Worm (Caenorhabditis elegans): Measurements from ENCODE around the gene tat-6.

Gene tat-6

ce11 chrV:3128803-3129202 is at the start of gene tat-6:
tat-6 (plus strand) TSS chrV:3129103.
- TF ChIP-seq mbf-1 (tag; optimal IDR thresholded peaks at IDR 0.05) (no peak), ZK546.5 (tag; optimal IDR thresholded peaks at IDR 0.05) (no peak), lin-13 (GFP tag; optimal IDR thresholded peaks at IDR 0.05) (no peak), unc-39 (tag; optimal IDR thresholded peaks at IDR 0.05) (no peak), zag-1 (tag; optimal IDR thresholded peaks at IDR 0.05) (no peak)

- TF ChIP-seq R02D3.7 (tag; optimal IDR thresholded peaks at IDR 0.05) (no peak), mbf-1 (tag; optimal IDR thresholded peaks at IDR 0.05) (no peak), egl-27 (tag; optimal IDR thresholded peaks at IDR 0.05) (no peak), fos-1 (tag; optimal IDR thresholded peaks at IDR 0.05) (no peak), skn-1 (tag; optimal IDR thresholded peaks at IDR 0.05) (no peak), nhr-77 (tag; optimal IDR thresholded peaks at IDR 0.05) (no peak), nhr-12 (tag; optimal IDR thresholded peaks at IDR 0.05) (no peak), ztf-1 (GFP tag; conservative IDR thresholded peaks at IDR 0.05) (no peak), Y55F3AM.14 (GFP tag; optimal IDR thresholded peaks at IDR 0.05) (no peak), lin-13 (GFP tag; optimal IDR thresholded peaks at IDR 0.05) (no peak), dmd-4 (tag; optimal IDR thresholded peaks at IDR 0.05) (no peak), C34F6.9 (tag; optimal IDR thresholded peaks at IDR 0.05) (no peak), sma-3 (GFP tag; optimal IDR thresholded peaks at IDR 0.05) (no peak), nhr-23 (tag; optimal IDR thresholded peaks at IDR 0.05) (no peak), alr-1 (tag; optimal IDR thresholded peaks at IDR 0.05) (no peak), nhr-10 (tag; optimal IDR thresholded peaks at IDR 0.05) (no peak), ZK546.5 (tag; optimal IDR thresholded peaks at IDR 0.05) (no peak), nhr-11 (tag; optimal IDR thresholded peaks at IDR 0.05) (no peak), elt-1 (tag; optimal IDR thresholded peaks at IDR 0.05) (no peak), nhr-21 (tag; optimal IDR thresholded peaks at IDR 0.05) (no peak)
Measured at ce11 chrV:3080792-3081191, 48.1 kb upstream of the tat-6 start, which contains the start of gene srt-5. srt-5 (minus strand) TSS chrV:3080892.

- TF ChIP-seq peb-1 (tag; optimal IDR thresholded peaks at IDR 0.05) (no peak), egl-27 (tag; optimal IDR thresholded peaks at IDR 0.05) (no peak), C34F6.9 (tag; optimal IDR thresholded peaks at IDR 0.05) (no peak)
Measured at ce11 chrV:3081471-3081870, 47.4 kb upstream of the tat-6 start, which contains the start of gene srt-7. srt-7 (plus strand) TSS chrV:3081771.

- no peak for TF ChIP-seq alr-1 (tag; optimal IDR thresholded peaks at IDR 0.05)
- no peak for TF ChIP-seq ztf-4 (tag; optimal IDR thresholded peaks at IDR 0.05)
- TF ChIP-seq gmeb-1 (tag; optimal IDR thresholded peaks at IDR 0.05): no peak
- no peak for TF ChIP-seq ceh-82 (tag; optimal IDR thresholded peaks at IDR 0.05)
- TF ChIP-seq Y55F3AM.14 (GFP tag; optimal IDR thresholded peaks at IDR 0.05): no peak
- no peak for TF ChIP-seq nhr-10 (tag; optimal IDR thresholded peaks at IDR 0.05)
- no peak for TF ChIP-seq lin-11 (tag; optimal IDR thresholded peaks at IDR 0.05)
- TF ChIP-seq ceh-16 (tag; optimal IDR thresholded peaks at IDR 0.05): no peak
- TF ChIP-seq egl-27 (tag; optimal IDR thresholded peaks at IDR 0.05): no peak
- no peak for TF ChIP-seq nhr-6 (tag; optimal IDR thresholded peaks at IDR 0.05)
- no peak for TF ChIP-seq nhr-237 (tag; optimal IDR thresholded peaks at IDR 0.05)
Measured at ce11 chrV:3086260-3086659, 42.6 kb upstream of the tat-6 start, which contains the start of gene srt-8. srt-8 (plus strand) TSS chrV:3086560.

- TF ChIP-seq R02D3.7 (tag; optimal IDR thresholded peaks at IDR 0.05) (no peak), ztf-1 (GFP tag; conservative IDR thresholded peaks at IDR 0.05) (no peak), sma-9 (GFP tag; optimal IDR thresholded peaks at IDR 0.05) (no peak), sma-9 (tag; optimal IDR thresholded peaks at IDR 0.05) (no peak), mdl-1 (tag; optimal IDR thresholded peaks at IDR 0.05) (no peak), elt-3 (tag; optimal IDR thresholded peaks at IDR 0.05) (no peak), unc-55 (GFP tag; optimal IDR thresholded peaks at IDR 0.05) (no peak), nhr-129 (tag; optimal IDR thresholded peaks at IDR 0.05) (no peak), peb-1 (tag; optimal IDR thresholded peaks at IDR 0.05) (no peak), alr-1 (tag; optimal IDR thresholded peaks at IDR 0.05) (no peak), nhr-21 (tag; optimal IDR thresholded peaks at IDR 0.05) (no peak), nhr-12 (tag; optimal IDR thresholded peaks at IDR 0.05) (no peak), nhr-23 (tag; optimal IDR thresholded peaks at IDR 0.05) (no peak)
Measured at ce11 chrV:3088768-3089167, 40.1 kb upstream of the tat-6 start, which contains the start of gene acs-21. acs-21 (plus strand) TSS chrV:3089068.

Measured in whole organism, L2 larva.